Worm (Caenorhabditis elegans) whole organism, L4/young adult: ENCODE data around the gene T12G3.11.

Source experiments
- W03F9.2 ChIP-seq: fragments of 150-350 bp; optimal IDR thresholded peaks from 2 replicates; lab custom pipeline; 2014; ENCODE audit warnings: missing biosample characterization, missing genetic modification characterization
- him-1 ChIP-seq: sonication (generic microtip); optimal IDR thresholded peaks from 2 replicates; lab custom pipeline; 2016; ENCODE audit warnings: missing genotype, missing genetic modification reagents, missing genetic modification characterization, missing compliant biosample characterization

DNA sequence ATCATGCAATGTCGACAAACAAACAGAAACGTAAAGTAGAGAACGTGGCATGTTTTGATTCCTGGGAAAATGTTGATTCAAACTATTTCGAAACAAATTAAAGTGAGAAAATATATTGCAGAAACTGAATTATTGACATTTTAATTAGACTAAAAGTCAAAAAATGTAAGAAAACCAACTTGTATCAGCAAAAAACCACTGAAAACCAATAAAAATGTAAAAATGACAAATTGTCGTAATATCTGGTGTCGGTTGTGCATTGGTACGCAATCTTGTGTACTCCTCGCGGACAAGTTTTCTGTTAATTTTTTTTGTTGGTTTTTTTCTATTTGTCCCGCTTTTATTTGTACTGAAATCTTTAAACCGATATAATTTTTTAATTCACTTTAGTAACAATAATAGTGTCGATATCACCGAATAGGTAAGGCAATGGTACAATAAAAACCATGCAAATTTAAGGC is at the start of gene T12G3.11:
- TF ChIP-seq him-1 (tag; lab: Kevin White, UChicago) (no peak), W03F9.2 (tag; lab: Kevin White, UChicago) (peak; percentile 58)
